Fruit fly (Drosophila melanogaster): Measurements from ENCODE around the gene CG31624.

Gene CG31624

DNA sequence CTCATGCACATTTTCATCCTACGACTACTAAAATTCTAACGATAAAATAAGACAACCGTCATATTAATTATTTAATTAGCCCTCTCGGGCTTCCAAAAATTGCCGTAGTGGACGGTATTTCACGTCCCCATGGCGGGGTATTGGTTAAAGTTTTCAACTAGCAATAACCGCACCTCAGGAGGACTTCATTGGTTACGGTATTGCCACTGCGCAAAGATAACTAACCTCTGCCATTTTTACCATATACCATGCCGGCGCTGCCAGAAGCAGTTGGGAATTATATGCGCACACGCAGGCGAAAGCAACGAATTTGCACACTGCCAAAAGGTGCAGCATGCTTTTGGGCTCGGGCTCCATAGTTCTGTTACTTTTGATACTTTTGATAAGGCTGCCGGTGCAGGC lies 14.8 kb upstream of the CG31624 start (continued):
- peak; percentile 31 for TF ChIP-seq CG1529 (GFP tag; optimal IDR thresholded peaks at IDR 0.05)
- TF ChIP-seq CG10209 (GFP tag; optimal IDR thresholded peaks at IDR 0.05), result peak; percentile 53

DNA sequence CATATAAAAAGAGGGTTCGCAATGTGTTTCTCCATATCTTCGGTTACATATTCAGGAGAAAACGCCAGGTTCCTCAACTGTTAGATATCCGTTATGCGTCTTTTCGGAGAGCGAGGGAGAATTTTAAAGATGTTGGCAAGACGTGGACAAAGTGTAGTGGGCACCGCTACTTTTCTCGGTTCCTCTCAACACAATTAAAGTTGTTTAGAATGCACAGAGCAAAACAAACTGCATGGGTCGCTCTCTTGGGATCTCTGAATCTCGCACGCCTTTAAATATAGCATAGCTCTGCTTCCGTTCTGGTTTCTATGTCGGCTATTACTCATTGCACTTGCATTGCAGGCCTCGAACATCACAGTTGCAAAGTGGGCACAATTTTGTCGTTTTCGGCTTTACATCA lies 6.0 kb upstream of the CG31624 start, which contains the start of gene clumsy:
Gene clumsy, plus strand, starts transcription at position 301 of the 400 bp plus-strand sequence.
- TF ChIP-seq BtbVII (GFP tag; optimal IDR thresholded peaks at IDR 0.05) (no peak), tio (GFP tag; optimal IDR thresholded peaks at IDR 0.05) (no peak), CG32772 (GFP tag; IDR thresholded peaks at IDR 0.05) (no peak), CG2199 (GFP tag; IDR thresholded peaks at IDR 0.05) (peak; percentile 23; the same call in 1 of the 3 replicates)

DNA sequence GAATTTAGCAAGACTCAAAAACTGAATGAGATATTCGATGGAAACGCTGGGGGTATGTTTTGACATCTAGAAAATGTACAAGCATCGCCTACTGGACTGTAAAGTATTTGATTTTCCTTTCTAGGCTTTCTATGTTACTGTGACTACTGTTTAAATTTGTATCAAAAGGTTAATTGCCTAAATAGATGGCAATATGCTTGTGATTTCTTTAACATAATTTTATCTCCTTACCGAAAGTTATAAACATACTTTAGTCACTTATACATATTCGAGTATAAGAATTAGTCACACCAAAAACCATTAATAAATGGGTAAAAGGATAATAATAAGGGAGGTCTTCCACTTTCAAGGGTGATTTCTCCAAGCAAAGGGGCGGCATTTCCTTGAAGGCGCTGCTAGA lies 2.5 kb upstream of the CG31624 start, which contains the start of gene CG31988:
Gene CG31988, minus strand, starts transcription at position 101 of the 400 bp plus-strand sequence.
- no peak for TF ChIP-seq Eip74EF (GFP tag; optimal IDR thresholded peaks at IDR 0.05)
- no peak for TF ChIP-seq CG4328 (GFP tag; optimal IDR thresholded peaks at IDR 0.05)
- no peak for TF ChIP-seq CG4282 (GFP tag; optimal IDR thresholded peaks at IDR 0.05)
- no peak for TF ChIP-seq CG2120 (GFP tag; optimal IDR thresholded peaks at IDR 0.05)
- no peak for TF ChIP-seq Gsc (GFP tag; IDR thresholded peaks at IDR 0.05)
- no peak for TF ChIP-seq CG18011 (GFP tag; optimal IDR thresholded peaks at IDR 0.05)
- TF ChIP-seq Bdp1 (GFP tag; optimal IDR thresholded peaks at IDR 0.05), result no peak
- TF ChIP-seq CG14441 (GFP tag; IDR thresholded peaks at IDR 0.05), result no peak
- TF ChIP-seq CG16863 (GFP tag; optimal IDR thresholded peaks at IDR 0.05), result no peak
- no peak for TF ChIP-seq esg (GFP tag; conservative IDR thresholded peaks at IDR 0.05)
- no peak for TF ChIP-seq CG12744 (GFP tag; optimal IDR thresholded peaks at IDR 0.05)
- TF ChIP-seq dmrt11E (tag; optimal IDR thresholded peaks at IDR 0.05), result no peak
- no peak for TF ChIP-seq Sry-β (GFP tag; optimal IDR thresholded peaks at IDR 0.05)
- TF ChIP-seq CG33213 (GFP tag; optimal IDR thresholded peaks at IDR 0.05), result no peak
- TF ChIP-seq CG2875 (GFP tag; optimal IDR thresholded peaks at IDR 0.05), result no peak
- no peak for TF ChIP-seq CG16815 (GFP tag; optimal IDR thresholded peaks at IDR 0.05)
- TF ChIP-seq GATAe (GFP tag; conservative IDR thresholded peaks at IDR 0.05), result no peak
- TF ChIP-seq chn (GFP tag; optimal IDR thresholded peaks at IDR 0.05), result no peak
- no peak for TF ChIP-seq bab2 (GFP tag; optimal IDR thresholded peaks at IDR 0.05)

DNA sequence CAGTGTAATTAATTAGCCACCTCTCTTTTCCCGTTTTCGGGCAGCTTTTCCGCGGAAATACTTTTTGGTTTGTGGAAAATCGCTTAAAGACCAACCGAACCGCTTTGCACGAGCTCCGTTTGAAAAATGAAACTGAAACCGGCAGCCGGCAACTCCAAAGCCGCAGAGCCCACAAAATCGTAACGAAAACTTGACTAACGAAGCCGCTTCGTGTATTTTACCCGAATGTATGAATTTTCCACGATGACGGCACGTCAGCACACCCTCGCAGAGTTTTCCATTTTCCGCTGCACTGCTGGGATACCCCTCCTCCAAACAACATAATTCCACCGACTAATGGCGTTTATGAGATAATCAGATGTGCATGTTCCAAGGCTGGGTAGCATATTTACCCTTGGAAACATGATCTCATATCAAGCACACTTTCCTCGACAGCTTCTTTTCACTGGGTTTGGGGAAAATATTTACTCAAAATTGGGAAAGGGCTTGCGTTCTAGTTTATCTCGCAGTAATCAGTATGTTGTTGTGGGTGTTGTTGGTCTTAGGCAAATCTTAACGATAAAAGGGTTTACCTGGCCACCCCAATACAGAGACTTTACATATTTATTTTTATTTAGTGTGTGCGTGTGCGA lies 1.4 kb downstream of the CG31624 start, which contains the start of gene Ret:
Gene Ret, minus strand, starts transcription at position 130 of the 632 bp plus-strand sequence.
- TF ChIP-seq sisA (GFP tag; IDR thresholded peaks at IDR 0.05), result no peak
- TF ChIP-seq vnd (GFP tag; IDR thresholded peaks at IDR 0.05; ENCODE audit: partially characterized antibody), result no peak
- no peak for TF ChIP-seq gsb-n (tag; optimal IDR thresholded peaks at IDR 0.05)
- TF ChIP-seq sens-2 (GFP tag; IDR thresholded peaks at IDR 0.05), result no peak
- peak; percentile 1 for TF ChIP-seq dmrt11E (tag; optimal IDR thresholded peaks at IDR 0.05)
- TF ChIP-seq cwo (GFP tag; optimal IDR thresholded peaks at IDR 0.05), result no peak
- no peak for TF ChIP-seq ind (GFP tag; optimal IDR thresholded peaks at IDR 0.05)
- TF ChIP-seq Vsx1 (GFP tag; optimal IDR thresholded peaks at IDR 0.05), result no peak
- peak; percentile 37; the same call in 1 of the 3 replicates for TF ChIP-seq CG2199 (GFP tag; IDR thresholded peaks at IDR 0.05)
- TF ChIP-seq CG18599 (GFP tag; optimal IDR thresholded peaks at IDR 0.05), result peak; percentile 16
- no peak for TF ChIP-seq CG34422 (GFP tag; IDR thresholded peaks at IDR 0.05)
- TF ChIP-seq CG2712 (tag; optimal IDR thresholded peaks at IDR 0.05), result no peak
- no peak for TF ChIP-seq en (GFP tag; optimal IDR thresholded peaks at IDR 0.05)
- TF ChIP-seq CG13894 (tag; optimal IDR thresholded peaks at IDR 0.05), result peak; percentile 5
- no peak for TF ChIP-seq seq (GFP tag; IDR thresholded peaks at IDR 0.05)
- peak; percentile 15 for TF ChIP-seq Blimp-1 (GFP tag; optimal IDR thresholded peaks at IDR 0.05)
- TF ChIP-seq Asciz (GFP tag; optimal IDR thresholded peaks at IDR 0.05), result peak; percentile 6
- TF ChIP-seq Usf (GFP tag; optimal IDR thresholded peaks at IDR 0.05), result no peak
- TF ChIP-seq CG15479 (GFP tag; optimal IDR thresholded peaks at IDR 0.05), result peak; percentile 9
- peak; percentile 94 for TF ChIP-seq Deaf1 (tag; optimal IDR thresholded peaks at IDR 0.05)
- peak; percentile 50 for TF ChIP-seq ATbp (GFP tag; optimal IDR thresholded peaks at IDR 0.05)
- no peak for TF ChIP-seq eyg (GFP tag; optimal IDR thresholded peaks at IDR 0.05)
- no peak for TF ChIP-seq CG3163 (GFP tag; optimal IDR thresholded peaks at IDR 0.05)
